Worm (Caenorhabditis elegans): ENCODE measurements around the gene nfyb-1.

The nfyb-1 gene

ce11 chrII:475890-476420 is 8.8 kb upstream of the nfyb-1 start, which contains the start of gene nsun-1:
nsun-1 (minus strand) TSS chrII:475940.
- TF ChIP-seq ceh-91 (GFP tag; IDR thresholded peaks at IDR 0.05) (peak; percentile 48; the same call in 1 of the 2 replicates), rcor-1 (GFP tag; IDR thresholded peaks at IDR 0.05) (no peak), nhr-80 (tag; optimal IDR thresholded peaks at IDR 0.05) (peak; percentile 39), mcd-1 (GFP tag; IDR thresholded peaks at IDR 0.05) (peak; percentile 91), xnd-1 (tag; optimal IDR thresholded peaks at IDR 0.05) (no peak), ceh-27 (GFP tag; optimal IDR thresholded peaks at IDR 0.05) (peak; percentile 63), fkh-3 (tag; optimal IDR thresholded peaks at IDR 0.05) (no peak), athp-1 (tag; optimal IDR thresholded peaks at IDR 0.05) (peak; percentile 16), hmg-1.2 (GFP tag; IDR thresholded peaks at IDR 0.05) (peak; percentile 44; the same call in 1 of the 2 replicates), D2030.7 (GFP tag; IDR thresholded peaks at IDR 0.05) (peak; percentile 51; the same call in 1 of the 2 replicates), zfh-2 (GFP tag; conservative IDR thresholded peaks at IDR 0.05) (peak; percentile 67), dox-1 (GFP tag; IDR thresholded peaks at IDR 0.05) (peak; percentile 83), ets-4 (GFP tag; optimal IDR thresholded peaks at IDR 0.05) (no peak), hsf-1 (GFP tag; IDR thresholded peaks at IDR 0.05) (no peak), nfyb-1 (GFP tag; IDR thresholded peaks at IDR 0.05) (peak; percentile 35; the same call in 1 of the 2 replicates), T07F8.4 (tag; optimal IDR thresholded peaks at IDR 0.05) (no peak), repo-1 (tag; optimal IDR thresholded peaks at IDR 0.05) (no peak), lsl-1 (GFP tag; optimal IDR thresholded peaks at IDR 0.05) (peak; percentile 36), ztf-3 (GFP tag; optimal IDR thresholded peaks at IDR 0.05) (no peak), tlf-1 (GFP tag; optimal IDR thresholded peaks at IDR 0.05) (no peak), ztf-18 (tag; optimal IDR thresholded peaks at IDR 0.05) (peak; percentile 52), nfya-2 (GFP tag; IDR thresholded peaks at IDR 0.05) (no peak)

- TF ChIP-seq F23B12.7 (tag; optimal IDR thresholded peaks at IDR 0.05; ENCODE audit: insufficient read depth) = no peak
- no peak for TF ChIP-seq C06A6.2 (GFP tag; conservative IDR thresholded peaks at IDR 0.05)
- TF ChIP-seq madf-6 (GFP tag; IDR thresholded peaks at IDR 0.05) = no peak
- no peak for TF ChIP-seq nfya-1 (tag; optimal IDR thresholded peaks at IDR 0.05; ENCODE audit: borderline replicate concordance, insufficient read depth)
- no peak for TF ChIP-seq unc-130 (GFP tag; optimal IDR thresholded peaks at IDR 0.05)
- no peak for TF ChIP-seq sdz-38 (tag; optimal IDR thresholded peaks at IDR 0.05)
- TF ChIP-seq hlh-12 (tag; optimal IDR thresholded peaks at IDR 0.05) = no peak
- no peak for TF ChIP-seq let-526 (GFP tag; IDR thresholded peaks at IDR 0.05)
Observed at ce11 chrII:475312-475711, 8.1 kb upstream of the nfyb-1 start.

- TF ChIP-seq akir-1 (GFP tag; optimal IDR thresholded peaks at IDR 0.05) (no peak), C06A6.2 (GFP tag; conservative IDR thresholded peaks at IDR 0.05) (no peak), B0261.1 (tag; optimal IDR thresholded peaks at IDR 0.05) (no peak), ccch-3 (GFP tag; optimal IDR thresholded peaks at IDR 0.05) (no peak), pbrm-1 (GFP tag; IDR thresholded peaks at IDR 0.05) (no peak)
Observed at ce11 chrII:473203-473602, 6.0 kb upstream of the nfyb-1 start, which contains the start of gene W07E6.5. W07E6.5 (plus strand) TSS chrII:473503.

- TF ChIP-seq nhr-80 (tag; optimal IDR thresholded peaks at IDR 0.05) = no peak
- TF ChIP-seq somi-1 (GFP tag; optimal IDR thresholded peaks at IDR 0.05) = no peak
- TF ChIP-seq cebp-2 (GFP tag; IDR thresholded peaks at IDR 0.05) = no peak
- TF ChIP-seq ztf-28 (GFP tag; IDR thresholded peaks at IDR 0.05) = no peak
- TF ChIP-seq ekl-4 (GFP tag; IDR thresholded peaks at IDR 0.05) = no peak
- no peak for TF ChIP-seq sdz-38 (tag; optimal IDR thresholded peaks at IDR 0.05)
- TF ChIP-seq F39B2.1 (GFP tag; IDR thresholded peaks at IDR 0.05) = no peak
- TF ChIP-seq madf-8 (GFP tag; conservative IDR thresholded peaks at IDR 0.05) = no peak
- TF ChIP-seq egrh-3 (GFP tag; IDR thresholded peaks at IDR 0.05) = no peak
- TF ChIP-seq K12H6.12 (tag; optimal IDR thresholded peaks at IDR 0.05) = no peak
- TF ChIP-seq hlh-12 (tag; optimal IDR thresholded peaks at IDR 0.05) = no peak
- no peak for TF ChIP-seq madf-6 (GFP tag; IDR thresholded peaks at IDR 0.05)
- no peak for TF ChIP-seq madf-10 (tag; optimal IDR thresholded peaks at IDR 0.05)
- TF ChIP-seq F57C9.4 (tag; optimal IDR thresholded peaks at IDR 0.05) = no peak
- no peak for TF ChIP-seq ceh-79 (tag; optimal IDR thresholded peaks at IDR 0.05)
- no peak for TF ChIP-seq rcor-1 (GFP tag; IDR thresholded peaks at IDR 0.05)
- no peak for TF ChIP-seq ztf-25 (GFP tag; IDR thresholded peaks at IDR 0.05)
Observed at ce11 chrII:470375-470774, 3.2 kb upstream of the nfyb-1 start, which contains the start of gene tomm-22. tomm-22 (minus strand) TSS chrII:470475.

Data from whole organism, young adult.